Worm (Caenorhabditis elegans) whole organism, L2 larva: ENCODE measurements around the gene math-3.

Source experiments
- C34F6.9 ChIP-seq: fragments of 150-350 bp; optimal IDR thresholded peaks from 2 replicates; lab custom pipeline; 2014; ENCODE audit warnings: missing biosample characterization, missing genetic modification characterization
- Y55F3AM.14 ChIP-seq: fragments of 200-800 bp; sonication (Bioruptor generic); optimal IDR thresholded peaks from 2 replicates; lab custom pipeline; 2018; ENCODE audit warnings: mild to moderate bottlenecking, missing genetic modification characterization, missing compliant biosample characterization
- ZK546.5 ChIP-seq: sonication (generic microtip); optimal IDR thresholded peaks from 2 replicates; lab custom pipeline; 2017; ENCODE audit warnings: missing biosample characterization, missing genetic modification characterization
- alr-1 ChIP-seq: fragments of 150-350 bp; optimal IDR thresholded peaks from 2 replicates; lab custom pipeline; 2014; ENCODE audit warnings: missing biosample characterization, missing genetic modification characterization
- aly-2 ChIP-seq: fragments of 150-350 bp; optimal IDR thresholded peaks from 2 replicates; lab custom pipeline; 2014; ENCODE audit warnings: missing biosample characterization, missing genetic modification characterization
- blmp-1 ChIP-seq: sonication (generic microtip); optimal IDR thresholded peaks from 2 replicates; lab custom pipeline; 2017; ENCODE audit warnings: missing genetic modification characterization, mild to moderate bottlenecking, missing compliant biosample characterization, antibody characterized with exemption, moderate library complexity; ENCODE audit not compliant: insufficient read depth
- ceh-16 ChIP-seq: fragments of 150-350 bp; optimal IDR thresholded peaks from 2 replicates; lab custom pipeline; 2014; ENCODE audit warnings: missing biosample characterization, missing genetic modification characterization
- ceh-82 ChIP-seq: fragments of 150-350 bp; optimal IDR thresholded peaks from 2 replicates; lab custom pipeline; 2014; ENCODE audit warnings: missing biosample characterization, missing genetic modification characterization
- crh-2 ChIP-seq: sonication (generic microtip); optimal IDR thresholded peaks from 2 replicates; lab custom pipeline; 2017; ENCODE audit warnings: missing biosample characterization, missing genetic modification characterization
- dmd-4 ChIP-seq: sonication (generic microtip); optimal IDR thresholded peaks from 2 replicates; lab custom pipeline; 2017; ENCODE audit warnings: missing biosample characterization, missing genetic modification characterization
- egl-27 ChIP-seq: sonication (generic microtip); optimal IDR thresholded peaks from 3 replicates; lab custom pipeline; 2017; ENCODE audit warnings: missing biosample characterization, missing genetic modification reagents, missing genetic modification characterization
- elt-1 ChIP-seq: fragments of 150-350 bp; optimal IDR thresholded peaks from 2 replicates; lab custom pipeline; 2014; ENCODE audit warnings: missing biosample characterization, missing genetic modification characterization
- fos-1 ChIP-seq: fragments of 150-350 bp; optimal IDR thresholded peaks from 2 replicates; lab custom pipeline; 2014; ENCODE audit warnings: missing biosample characterization, missing genetic modification characterization
- gmeb-1 ChIP-seq: fragments of 150-350 bp; optimal IDR thresholded peaks from 2 replicates; lab custom pipeline; 2014; ENCODE audit warnings: missing biosample characterization, missing genetic modification characterization
- lin-13 ChIP-seq: fragments of 150-350 bp; optimal IDR thresholded peaks from 2 replicates; lab custom pipeline; 2014; ENCODE audit warnings: missing biosample characterization, missing genetic modification reagents, missing genetic modification characterization
- lin-39 ChIP-seq: fragments of 150-350 bp; optimal IDR thresholded peaks from 2 replicates; lab custom pipeline; 2014; ENCODE audit warnings: missing biosample characterization, missing genetic modification reagents, missing genetic modification characterization
- lsy-2 ChIP-seq, 2 experiments: fragments of 150-350 bp in 1 of 2; sonication (generic microtip) in 1 of 2; optimal IDR thresholded peaks; 2 replicates each; lab custom pipeline; 2014 to 2017; ENCODE audit warnings: missing biosample characterization in 2 of 2, missing genetic modification characterization in 2 of 2
- mab-5 ChIP-seq: fragments of 150-350 bp; optimal IDR thresholded peaks from 2 replicates; lab custom pipeline; 2014; ENCODE audit warnings: missing biosample characterization, missing genetic modification characterization
- mdl-1 ChIP-seq, 2 experiments: fragments of 150-350 bp in 1 of 2; sonication (generic microtip) in 1 of 2; optimal IDR thresholded peaks; 2 replicates each; lab custom pipeline; 2017; ENCODE audit warnings: missing biosample characterization in 2 of 2, missing genetic modification characterization in 2 of 2
- nhr-11 ChIP-seq: fragments of 150-350 bp; optimal IDR thresholded peaks from 2 replicates; lab custom pipeline; 2014; ENCODE audit warnings: missing biosample characterization, missing genetic modification characterization
- nhr-12 ChIP-seq: fragments of 150-350 bp; optimal IDR thresholded peaks from 2 replicates; lab custom pipeline; 2014; ENCODE audit warnings: missing biosample characterization, missing genetic modification characterization
- nhr-129 ChIP-seq: fragments of 150-350 bp; optimal IDR thresholded peaks from 2 replicates; lab custom pipeline; 2014; ENCODE audit warnings: missing biosample characterization, missing genetic modification characterization
- nhr-21 ChIP-seq: fragments of 150-350 bp; optimal IDR thresholded peaks from 2 replicates; lab custom pipeline; 2014; ENCODE audit warnings: missing biosample characterization, missing genetic modification characterization
- nhr-25 ChIP-seq: fragments of 150-350 bp; sonication (generic microtip); optimal IDR thresholded peaks from 3 replicates; lab custom pipeline; 2014; ENCODE audit warnings: missing biosample characterization, missing genetic modification characterization
- nhr-77 ChIP-seq: fragments of 150-350 bp; optimal IDR thresholded peaks from 2 replicates; lab custom pipeline; 2014; ENCODE audit warnings: missing biosample characterization, missing genetic modification characterization
- peb-1 ChIP-seq: fragments of 150-350 bp; optimal IDR thresholded peaks from 2 replicates; lab custom pipeline; 2014; ENCODE audit warnings: missing biosample characterization, missing genetic modification characterization
- sma-3 ChIP-seq: sonication (generic microtip); optimal IDR thresholded peaks from 2 replicates; lab custom pipeline; 2016; ENCODE audit warnings: missing genetic modification reagents, missing genetic modification characterization, missing compliant biosample characterization
- sma-9 ChIP-seq, 2 experiments: fragments of 150-350 bp in 1 of 2; sonication (generic microtip) in 1 of 2; optimal IDR thresholded peaks; 2 replicates each; lab custom pipeline; 2014 to 2016; ENCODE audit warnings: missing genetic modification characterization in 2 of 2, mild to moderate bottlenecking in 1 of 2, missing biosample characterization in 1 of 2, missing compliant biosample characterization in 1 of 2, missing genetic modification reagents in 1 of 2, moderate library complexity in 1 of 2
- snpc-4 ChIP-seq: fragments of 150-350 bp; optimal IDR thresholded peaks from 2 replicates; lab custom pipeline; 2014; ENCODE audit warnings: missing biosample characterization, missing genetic modification characterization
- unc-39 ChIP-seq: fragments of 150-350 bp; optimal IDR thresholded peaks from 2 replicates; lab custom pipeline; 2014; ENCODE audit warnings: missing biosample characterization, missing genetic modification characterization
- unc-55 ChIP-seq: fragments of 150-350 bp; sonication (generic microtip); optimal IDR thresholded peaks from 3 replicates; lab custom pipeline; 2014; ENCODE audit warnings: missing biosample characterization, missing genetic modification reagents, missing genetic modification characterization
- unc-62 ChIP-seq: fragments of 150-350 bp; optimal IDR thresholded peaks from 2 replicates; lab custom pipeline; 2014; ENCODE audit warnings: missing biosample characterization, missing genetic modification reagents, missing genetic modification characterization
- ztf-1 ChIP-seq: fragments of 200-800 bp; sonication (Bioruptor generic); conservative IDR thresholded peaks from 2 replicates; pipeline ENCODE4 v1.3.6; 2022; ENCODE audit warnings: missing genetic modification characterization, missing compliant biosample characterization

Gene math-3

DNA sequence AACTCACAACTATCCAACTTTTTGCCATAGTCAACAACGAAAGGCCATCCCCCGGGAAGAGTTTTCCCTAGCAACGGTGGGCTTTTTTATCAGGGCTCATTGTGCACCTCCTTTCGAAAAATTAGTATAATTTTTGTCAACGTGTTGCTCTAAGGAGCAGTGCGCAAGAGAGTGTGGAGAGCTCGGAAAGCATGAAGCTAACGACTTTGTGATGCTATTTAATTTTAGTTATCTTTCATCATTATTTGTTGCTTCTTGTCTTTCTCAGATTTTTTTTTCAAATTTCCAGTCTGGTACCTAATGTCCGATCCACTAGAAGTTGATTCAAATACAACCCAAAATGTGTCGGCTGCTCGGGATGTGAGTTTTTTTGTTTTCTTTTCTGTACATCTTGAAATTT lies 41.8 kb upstream of the math-3 start, which contains the start of gene ceh-81:
TSS of gene ceh-81 (plus strand) at position 301 of the 400 bp plus-strand sequence.
- no peak for TF ChIP-seq Y55F3AM.14 (GFP tag; lab: Kevin White, UChicago)

DNA sequence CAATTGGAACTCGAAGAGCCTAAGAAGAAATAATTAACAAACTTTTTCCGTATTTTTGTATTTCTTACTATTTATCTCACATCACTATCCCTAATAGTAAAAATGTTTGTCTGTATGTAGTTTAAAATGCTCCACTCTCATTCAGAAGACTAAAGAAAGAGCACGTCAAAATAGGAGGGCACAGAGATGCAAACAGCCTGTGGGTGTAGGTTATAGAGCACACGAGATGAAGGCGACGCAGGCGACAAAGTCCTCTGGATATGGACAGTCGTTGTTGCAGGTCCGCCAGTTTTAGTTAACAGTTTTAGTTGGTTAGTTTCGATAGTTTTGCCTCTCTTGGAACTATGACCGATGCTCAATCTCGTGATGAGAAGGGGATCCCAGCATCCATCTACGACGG lies 40.0 kb upstream of the math-3 start, which contains the start of gene ceh-82:
TSS of gene ceh-82 (plus strand) at position 301 of the 400 bp plus-strand sequence.
- TF ChIP-seq unc-62 (GFP tag; lab: Kevin White, UChicago) (no peak), unc-55 (no peak), nhr-21 (tag; lab: Kevin White, UChicago) (no peak), peb-1 (no peak), lin-39 (no peak), snpc-4 (tag; lab: Kevin White, UChicago) (no peak), elt-1 (tag; lab: Kevin White, UChicago) (no peak), alr-1 (tag; lab: Kevin White, UChicago) (no peak), ztf-1 (no peak), unc-39 (no peak), nhr-12 (tag; lab: Kevin White, UChicago) (no peak), egl-27 (tag; lab: Kevin White, UChicago) (no peak), ceh-82 (no peak), nhr-11 (tag; lab: Kevin White, UChicago) (no peak), mdl-1 (tag; optimal IDR thresholded peaks at IDR 0.05; lab: Kevin White, UChicago) (no peak), crh-2 (tag; lab: Kevin White, UChicago) (no peak), aly-2 (tag; lab: Kevin White, UChicago) (no peak), nhr-77 (tag; lab: Kevin White, UChicago) (no peak), ZK546.5 (no peak), lin-13 (no peak)
- TF ChIP-seq, all 48 proteins: peak for 0

DNA sequence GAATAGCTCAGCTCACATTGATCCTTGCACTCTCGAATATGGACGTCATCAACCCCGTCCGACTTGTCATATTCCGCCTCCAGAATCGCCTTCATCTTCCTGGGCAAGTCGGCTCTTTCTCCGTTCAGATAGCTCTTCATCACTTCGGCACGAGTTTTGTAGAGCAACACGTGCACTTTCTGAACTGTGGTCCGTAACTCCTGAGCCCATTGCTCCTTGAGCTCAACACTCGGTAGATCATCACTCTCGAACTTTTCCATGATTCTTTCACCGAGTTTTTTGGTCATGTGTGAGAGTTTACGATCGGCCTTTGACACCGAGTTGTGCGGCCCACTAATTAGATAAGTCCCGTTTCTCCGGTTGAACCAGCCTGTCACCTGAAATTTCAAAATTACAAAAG lies 36.7 kb upstream of the math-3 start:
- TF ChIP-seq unc-62 (GFP tag; lab: Kevin White, UChicago): no peak
- no peak for TF ChIP-seq unc-39
- TF ChIP-seq ceh-82: no peak
- TF ChIP-seq blmp-1: no peak
- TF ChIP-seq nhr-77 (tag; lab: Kevin White, UChicago): no peak
- TF ChIP-seq C34F6.9 (tag; lab: Kevin White, UChicago): no peak
- no peak for TF ChIP-seq ztf-1
- TF ChIP-seq sma-3 (GFP tag; lab: Kevin White, UChicago): no peak
- no peak for TF ChIP-seq Y55F3AM.14 (GFP tag; lab: Kevin White, UChicago)
- no peak for TF ChIP-seq ceh-16
- no peak for TF ChIP-seq dmd-4
- TF ChIP-seq aly-2 (tag; lab: Kevin White, UChicago): no peak

DNA sequence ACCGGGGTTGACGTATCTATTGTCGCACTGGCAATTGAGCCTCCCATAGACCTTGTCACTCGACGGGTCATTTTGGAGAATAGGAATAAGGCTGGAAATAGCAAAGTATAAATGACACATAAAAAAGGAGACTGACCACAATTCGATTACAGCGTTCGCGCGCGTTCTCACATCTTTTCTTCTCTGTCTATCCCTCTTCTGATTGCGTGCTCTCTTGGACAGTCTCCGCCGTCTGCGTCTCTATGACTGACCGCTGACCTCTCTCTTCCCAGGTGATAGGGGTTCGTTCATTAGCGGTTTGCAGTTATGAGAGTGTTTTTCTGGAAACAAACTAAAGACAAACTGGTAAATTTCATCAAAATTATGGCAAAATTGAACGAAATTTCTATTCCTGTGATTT lies 35.5 kb upstream of the math-3 start, which contains the start of gene ceh-83:
TSS of gene ceh-83 (minus strand) at position 181 of the 400 bp plus-strand sequence.
- TF ChIP-seq fos-1 (tag; lab: Kevin White, UChicago) (peak; percentile 49), unc-55 (no peak)

DNA sequence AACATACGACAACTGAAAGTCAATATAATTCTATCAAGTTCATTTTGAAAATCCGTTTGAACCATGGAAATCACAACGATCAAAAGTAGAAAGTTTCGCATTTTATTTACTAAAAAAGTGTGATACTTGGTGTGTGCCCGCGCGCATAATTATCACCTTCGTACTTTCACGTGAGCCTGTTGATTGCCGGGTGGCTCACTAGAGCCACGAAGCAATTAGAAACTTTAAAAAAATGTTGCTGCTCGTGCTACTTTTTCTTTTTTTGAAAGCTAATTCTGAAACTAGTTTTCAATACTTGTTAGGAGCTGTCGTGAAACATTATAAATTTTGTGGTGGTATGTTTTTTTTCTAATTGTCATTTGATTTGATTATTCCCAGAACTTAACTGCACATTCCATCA lies 33.0 kb upstream of the math-3 start, which contains the start of the genes irld-9 and irld-33:
TSS of gene irld-9 (minus strand) at position 101 of the 400 bp plus-strand sequence.
TSS of gene irld-33 (plus strand) at position 209 of the 400 bp plus-strand sequence.
- TF ChIP-seq gmeb-1 (tag; lab: Kevin White, UChicago) (no peak), aly-2 (tag; lab: Kevin White, UChicago) (no peak), ceh-16 (no peak), nhr-129 (tag; lab: Kevin White, UChicago) (no peak), nhr-25 (no peak), nhr-11 (tag; lab: Kevin White, UChicago) (no peak), mab-5 (no peak), lsy-2 (tag; optimal IDR thresholded peaks at IDR 0.05; lab: Kevin White, UChicago) (no peak), C34F6.9 (tag; lab: Kevin White, UChicago) (no peak), peb-1 (no peak), crh-2 (tag; lab: Kevin White, UChicago) (no peak), sma-9 (GFP tag; optimal IDR thresholded peaks at IDR 0.05; lab: Kevin White, UChicago) (no peak), sma-9 (tag; optimal IDR thresholded peaks at IDR 0.05; lab: Kevin White, UChicago) (no peak), ceh-82 (no peak), unc-39 (no peak)
